Worm (Caenorhabditis elegans): ENCODE measurements around the gene trul-1.

trul-1 gene

DNA sequence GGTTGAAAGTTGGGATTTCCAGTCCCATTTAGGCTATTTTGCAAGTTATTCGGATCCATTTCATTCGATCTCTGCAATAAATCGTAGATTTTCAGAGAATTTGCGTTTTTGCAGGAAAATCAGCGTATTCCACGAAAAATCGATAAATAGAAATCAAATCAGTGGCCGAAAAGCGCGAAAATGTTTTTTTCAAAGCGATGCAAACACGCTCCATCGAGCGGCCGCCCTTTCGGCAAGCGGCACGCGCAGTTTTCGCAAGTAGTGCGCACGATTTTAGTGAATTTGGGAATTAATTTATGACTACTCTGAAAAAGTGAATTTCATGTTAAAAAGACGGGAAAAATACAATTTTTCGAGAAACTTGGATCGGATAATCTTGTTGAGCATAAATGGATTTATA, 27.3 kb downstream of the trul-1 start (continued):
- TF ChIP-seq set-16 (GFP tag; IDR thresholded peaks at IDR 0.05) (peak; percentile 29; the same call in 1 of the 2 replicates), ZK546.5 (tag; optimal IDR thresholded peaks at IDR 0.05) (peak in 1 of 2 experiments; percentile 48), lin-29 (GFP tag; IDR thresholded peaks at IDR 0.05) (peak; percentile 79), F49E8.2 (tag; optimal IDR thresholded peaks at IDR 0.05; ENCODE audit: borderline replicate concordance) (peak; percentile 84), egl-43 (GFP tag; IDR thresholded peaks at IDR 0.05) (peak; percentile 77), aha-1 (tag) (peak; percentile 99)

DNA sequence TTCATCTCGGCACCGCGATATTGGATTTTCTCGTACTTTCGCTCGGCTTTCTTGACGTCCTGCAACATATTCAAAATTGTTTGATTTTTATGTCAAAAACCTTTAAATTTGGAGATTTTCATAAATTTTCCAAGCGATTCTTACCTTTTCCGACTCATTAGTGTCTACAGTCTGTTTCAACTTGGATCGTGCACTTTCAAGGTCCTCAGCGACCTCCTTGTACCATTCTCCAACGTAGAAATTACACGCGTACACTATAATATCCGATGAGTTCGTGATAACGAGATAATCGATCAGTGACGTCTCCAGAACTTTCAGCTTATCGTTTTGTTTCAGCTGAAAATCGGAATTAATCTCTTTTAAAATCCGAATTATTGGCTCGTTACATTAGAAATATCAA, 34.6 kb downstream of the trul-1 start:
- TF ChIP-seq nhr-42 (GFP tag; IDR thresholded peaks at IDR 0.05) (no peak), unc-62 (GFP tag; optimal IDR thresholded peaks at IDR 0.05 in 1 of 2) (peak in 1 of 2 experiments; percentile 94), unc-62 (tag; optimal IDR thresholded peaks at IDR 0.05) (no peak), rbr-2 (tag; optimal IDR thresholded peaks at IDR 0.05) (no peak), F10B5.3 (tag; optimal IDR thresholded peaks at IDR 0.05) (no peak), zfp-3 (GFP tag; conservative IDR thresholded peaks at IDR 0.05) (no peak), ceh-44 (GFP tag; IDR thresholded peaks at IDR 0.05) (no peak)

DNA sequence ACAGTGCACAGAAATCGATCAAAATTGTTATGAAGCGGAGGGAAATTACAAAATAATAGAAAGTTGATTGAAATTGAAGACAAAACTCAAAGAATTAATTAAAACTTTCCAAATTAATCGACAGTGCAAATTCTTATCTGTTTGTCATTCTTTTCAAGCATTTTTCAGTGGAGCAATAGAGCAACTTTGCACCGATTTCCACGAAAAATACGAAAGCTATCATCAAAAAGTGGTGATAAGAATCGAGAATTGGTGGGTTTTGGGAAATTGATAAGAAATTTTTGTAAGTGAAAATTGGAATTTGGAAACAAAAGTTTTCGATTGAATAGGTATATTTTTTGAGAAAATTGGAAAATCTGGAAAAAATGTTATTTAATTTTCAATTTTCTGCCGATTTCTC, 42.3 kb downstream of the trul-1 start:
- TF ChIP-seq hlh-11 (tag; optimal IDR thresholded peaks at IDR 0.05) = peak; percentile 25
- peak; percentile 73 for TF ChIP-seq nhr-28 (tag; optimal IDR thresholded peaks at IDR 0.05)
- peak; percentile 43 for TF ChIP-seq nhr-77 (tag; optimal IDR thresholded peaks at IDR 0.05)
- no peak for TF ChIP-seq zag-1 (tag; optimal IDR thresholded peaks at IDR 0.05)
- TF ChIP-seq hlh-30 (tag; optimal IDR thresholded peaks at IDR 0.05; ENCODE audit: insufficient read depth) = no peak
- TF ChIP-seq unc-62 (GFP tag; optimal IDR thresholded peaks at IDR 0.05 in 1 of 2) = peak in 1 of 2 experiments; percentile 19
- TF ChIP-seq unc-62 (tag; optimal IDR thresholded peaks at IDR 0.05) = no peak
- TF ChIP-seq dve-1 (tag; optimal IDR thresholded peaks at IDR 0.05; ENCODE audit: insufficient read depth) = peak; percentile 48
- TF ChIP-seq dmd-6 (GFP tag; IDR thresholded peaks at IDR 0.05) = peak; percentile 62
- TF ChIP-seq fkh-10 (GFP tag; optimal IDR thresholded peaks at IDR 0.05) = no peak
- no peak for TF ChIP-seq daf-16 (GFP tag; optimal IDR thresholded peaks at IDR 0.05)
- TF ChIP-seq daf-16 (tag; optimal IDR thresholded peaks at IDR 0.05) = peak; percentile 39
- peak; percentile 100 for TF ChIP-seq pqm-1 (tag; optimal IDR thresholded peaks at IDR 0.05)
- TF ChIP-seq lin-38 (GFP tag; IDR thresholded peaks at IDR 0.05) = peak; percentile 56

DNA sequence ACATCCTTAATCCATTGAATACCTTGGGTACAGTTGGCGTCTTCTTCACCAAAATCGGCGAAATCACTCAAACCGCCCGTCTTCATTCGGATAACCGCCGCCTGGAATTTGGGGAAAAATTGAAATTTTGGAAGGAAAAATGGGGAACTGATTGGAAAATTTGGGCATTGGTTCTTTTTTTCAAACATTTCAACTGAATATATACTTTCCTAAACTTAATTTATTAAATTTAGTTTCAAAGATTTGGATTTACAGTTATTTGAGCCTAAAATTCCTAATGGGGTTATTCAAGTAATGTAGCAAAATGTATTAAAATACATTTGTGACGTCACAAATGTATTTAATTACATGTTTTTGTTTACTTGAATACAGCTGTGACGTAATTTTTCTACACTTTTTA, 44.7 kb downstream of the trul-1 start, which contains the start of gene laat-1:
laat-1 (minus strand) TSS at position 101 of the 400 bp plus-strand sequence.
- TF ChIP-seq jun-1 (tag; optimal IDR thresholded peaks at IDR 0.05) (no peak), nhr-25 (tag; optimal IDR thresholded peaks at IDR 0.05; ENCODE audit: borderline replicate concordance, insufficient read depth) (no peak), nhr-41 (GFP tag; IDR thresholded peaks at IDR 0.05) (no peak), ceh-20 (GFP tag; IDR thresholded peaks at IDR 0.05) (no peak), ces-1 (GFP tag; optimal IDR thresholded peaks at IDR 0.05) (no peak), php-3 (GFP tag; IDR thresholded peaks at IDR 0.05) (no peak), spr-3 (GFP tag; optimal IDR thresholded peaks at IDR 0.05) (no peak), skn-1 (tag; optimal IDR thresholded peaks at IDR 0.05) (no peak), egl-43 (GFP tag; IDR thresholded peaks at IDR 0.05) (no peak), pha-4 (GFP tag; IDR thresholded peaks at IDR 0.05) (no peak), pha-4 (tag; optimal IDR thresholded peaks at IDR 0.05) (no peak), hif-1 (tag; optimal IDR thresholded peaks at IDR 0.05) (no peak), ztf-11 (tag; optimal IDR thresholded peaks at IDR 0.05) (no peak), nhr-111 (GFP tag; optimal IDR thresholded peaks at IDR 0.05) (no peak), F10B5.3 (tag; optimal IDR thresholded peaks at IDR 0.05) (no peak), nhr-28 (tag; optimal IDR thresholded peaks at IDR 0.05) (no peak), nhr-42 (GFP tag; IDR thresholded peaks at IDR 0.05) (no peak), snpc-4 (tag; optimal IDR thresholded peaks at IDR 0.05) (no peak), ceh-82 (tag; optimal IDR thresholded peaks at IDR 0.05) (no peak), mdt-29 (GFP tag; IDR thresholded peaks at IDR 0.05) (no peak), T20F7.1 (GFP tag; optimal IDR thresholded peaks at IDR 0.05) (no peak)

Measured in whole organism, L4 larva.